Fruit fly (Drosophila melanogaster) whole organism, embryonic: ENCODE measurements around the gene Fbp1.

ENCODE experiments used
- Blimp-1 ChIP-seq: fragments of 200-800 bp; sonication (Bioruptor generic); optimal IDR thresholded peaks from 3 replicates; lab custom pipeline; 2018; ENCODE audit warnings: missing biosample characterization, missing genetic modification characterization, mild to moderate bottlenecking, moderate library complexity, missing genetic modification reagents
- CG10979 ChIP-seq: fragments of 200-800 bp; sonication (Bioruptor generic); optimal IDR thresholded peaks from 2 replicates; lab custom pipeline; 2018; ENCODE audit warnings: missing biosample characterization, mild to moderate bottlenecking, missing genetic modification characterization, moderate library complexity
- CG13296 ChIP-seq: fragments of 200-800 bp; sonication (Bioruptor generic); optimal IDR thresholded peaks from 3 replicates; lab custom pipeline; 2018; ENCODE audit warnings: missing biosample characterization, mild to moderate bottlenecking, missing genetic modification characterization
- CG13894 ChIP-seq: fragments of 200-800 bp; sonication (Bioruptor generic); optimal IDR thresholded peaks from 3 replicates; lab custom pipeline; 2018; ENCODE audit warnings: missing biosample characterization, mild to moderate bottlenecking, missing genetic modification characterization, moderate library complexity
- CG14710 ChIP-seq: fragments of 200-800 bp; sonication (Bioruptor generic); optimal IDR thresholded peaks from 3 replicates; lab custom pipeline; 2019; ENCODE audit warnings: missing biosample characterization, mild to moderate bottlenecking, missing genetic modification characterization, moderate library complexity
- CG15011 ChIP-seq: fragments of 200-800 bp; sonication (Bioruptor generic); optimal IDR thresholded peaks from 3 replicates; lab custom pipeline; 2018; ENCODE audit warnings: missing biosample characterization, mild to moderate bottlenecking, missing genetic modification characterization
- CG1602 ChIP-seq: fragments of 200-800 bp; sonication (Bioruptor generic); optimal IDR thresholded peaks from 3 replicates; lab custom pipeline; 2016; ENCODE audit warnings: missing biosample characterization, missing genetic modification characterization
- CG1603 ChIP-seq: fragments of 200-800 bp; sonication (Bioruptor generic); optimal IDR thresholded peaks from 2 replicates; lab custom pipeline; 2019; ENCODE audit warnings: missing biosample characterization, mild to moderate bottlenecking, missing genetic modification characterization, moderate library complexity
- CG16815 ChIP-seq: fragments of 200-800 bp; sonication (Bioruptor generic); optimal IDR thresholded peaks from 3 replicates; lab custom pipeline; 2017; ENCODE audit warnings: missing biosample characterization, mild to moderate bottlenecking, missing genetic modification characterization
- CG17328 ChIP-seq: fragments of 200-800 bp; sonication (Bioruptor generic); IDR thresholded peaks from 2 replicates; pipeline ENCODE4 v1.3.6; 2022; ENCODE audit warnings: missing biosample characterization, missing genetic modification characterization
- CG17829 ChIP-seq: fragments of 200-800 bp; optimal IDR thresholded peaks from 2 replicates; lab custom pipeline; 2019; ENCODE audit warnings: missing biosample characterization, mild to moderate bottlenecking, missing genetic modification characterization, moderate library complexity
- CG18262 ChIP-seq: fragments of 200-800 bp; optimal IDR thresholded peaks from 3 replicates; lab custom pipeline; 2019; ENCODE audit warnings: missing biosample characterization, mild to moderate bottlenecking, missing genetic modification characterization, moderate library complexity
- CG18619 ChIP-seq: fragments of 200-800 bp; sonication (Bioruptor generic); optimal IDR thresholded peaks from 3 replicates; lab custom pipeline; 2017; ENCODE audit warnings: missing biosample characterization, mild to moderate bottlenecking, missing genetic modification characterization
- CG2199 ChIP-seq: fragments of 200-800 bp; sonication (Bioruptor generic); IDR thresholded peaks from 3 replicates; pipeline ENCODE4 v1.3.6; 2022; ENCODE audit warnings: missing biosample characterization, missing genetic modification characterization
- CG31441 ChIP-seq: fragments of 200-800 bp; sonication (Bioruptor generic); IDR thresholded peaks from 2 replicates; pipeline ENCODE4 v1.3.6; 2022; ENCODE audit warnings: missing biosample characterization, missing genetic modification characterization
- CG4424 ChIP-seq: fragments of 200-800 bp; sonication (Bioruptor generic); optimal IDR thresholded peaks from 3 replicates; lab custom pipeline; 2016; ENCODE audit warnings: missing biosample characterization, missing genetic modification characterization
- CG5245 ChIP-seq: fragments of 200-800 bp; sonication (Bioruptor generic); optimal IDR thresholded peaks from 3 replicates; lab custom pipeline; 2016; ENCODE audit warnings: missing biosample characterization, missing genetic modification characterization
- CG6175 ChIP-seq: fragments of 200-800 bp; sonication (Bioruptor generic); IDR thresholded peaks from 3 replicates; pipeline ENCODE4 v1.3.6; 2022; ENCODE audit warnings: missing biosample characterization, missing genetic modification characterization
- CG7839 ChIP-seq: fragments of 200-800 bp; sonication (Bioruptor generic); optimal IDR thresholded peaks from 3 replicates; lab custom pipeline; 2018; ENCODE audit warnings: missing biosample characterization, mild to moderate bottlenecking, missing genetic modification characterization, moderate library complexity
- CG7987 ChIP-seq: fragments of 200-800 bp; sonication (Bioruptor generic); optimal IDR thresholded peaks from 2 replicates; lab custom pipeline; 2018; ENCODE audit warnings: missing biosample characterization, mild to moderate bottlenecking, missing genetic modification characterization, moderate library complexity
- CG9609 ChIP-seq: fragments of 200-800 bp; sonication (Bioruptor generic); optimal IDR thresholded peaks from 3 replicates; lab custom pipeline; 2016; ENCODE audit warnings: missing biosample characterization, missing genetic modification characterization
- CG9727 ChIP-seq: fragments of 200-800 bp; sonication (Bioruptor generic); optimal IDR thresholded peaks from 3 replicates; lab custom pipeline; 2017; ENCODE audit warnings: missing biosample characterization, mild to moderate bottlenecking, missing genetic modification characterization
- CTCF ChIP-seq: fragments of 200-800 bp; sonication (Bioruptor generic); optimal IDR thresholded peaks from 2 replicates; lab custom pipeline; 2017; ENCODE audit warnings: missing biosample characterization, mild to moderate bottlenecking, missing genetic modification characterization, moderate library complexity
- D ChIP-seq, 2 experiments: fragments of 200-800 bp in 1 of 2; fragments of >200 bp in 1 of 2; sonication (Bioruptor generic) in 1 of 2; optimal IDR thresholded peaks; 2 replicates in 1 of 2; 3 replicates in 1 of 2; lab custom pipeline; 2017; ENCODE audit warnings: mild to moderate bottlenecking in 1 of 2, missing biosample characterization in 1 of 2, missing genetic modification characterization in 1 of 2, missing genetic modification reagents in 1 of 2
- Elba2 ChIP-seq: fragments of 200-800 bp; sonication (Bioruptor generic); optimal IDR thresholded peaks from 3 replicates; lab custom pipeline; 2016; ENCODE audit warnings: missing biosample characterization, missing genetic modification characterization
- Ets65A ChIP-seq: fragments of 200-800 bp; sonication (Bioruptor generic); peaks from one replicate; lab custom pipeline; 2016; ENCODE audit warnings: missing biosample characterization, missing genetic modification characterization
- GATAe ChIP-seq: fragments of 200-800 bp; sonication (Bioruptor generic); conservative IDR thresholded peaks from 2 replicates; pipeline ENCODE4 v1.3.6; 2022; ENCODE audit warnings: missing biosample characterization, missing genetic modification characterization
- HLH4C ChIP-seq: fragments of 200-800 bp; sonication (Bioruptor generic); IDR thresholded peaks from 3 replicates; pipeline ENCODE4 v1.3.6; 2022; ENCODE audit warnings: missing biosample characterization, missing genetic modification characterization; ENCODE audit not compliant: partially characterized antibody
- Hr3 ChIP-seq: fragments of 200-800 bp; sonication (Bioruptor generic); optimal IDR thresholded peaks from 3 replicates; lab custom pipeline; 2016; ENCODE audit warnings: missing biosample characterization, missing genetic modification characterization
- MBD-R2 ChIP-seq: fragments of 200-800 bp; sonication (Bioruptor generic); IDR thresholded peaks from 2 replicates; pipeline ENCODE4 v1.3.6; 2022; ENCODE audit warnings: missing biosample characterization, missing genetic modification characterization
- Sin3A ChIP-seq: fragments of >200 bp; optimal IDR thresholded peaks from 2 replicates; lab custom pipeline; 2018
- Spps ChIP-seq: fragments of 200-800 bp; sonication (Bioruptor generic); optimal IDR thresholded peaks from 2 replicates; lab custom pipeline; 2018; ENCODE audit warnings: missing biosample characterization, mild to moderate bottlenecking, missing genetic modification characterization
- Xbp1 ChIP-seq: fragments of 200-800 bp; sonication (Bioruptor generic); optimal IDR thresholded peaks from 3 replicates; lab custom pipeline; 2016; ENCODE audit warnings: missing biosample characterization, mild to moderate bottlenecking, missing genetic modification characterization
- chinmo ChIP-seq: fragments of 200-800 bp; sonication (Bioruptor generic); IDR thresholded peaks from 4 replicates; pipeline ENCODE4 v1.3.6; 2022; ENCODE audit warnings: missing biosample characterization, missing genetic modification characterization; ENCODE audit not compliant: partially characterized antibody
- ci ChIP-seq: fragments of 200-800 bp; sonication (Bioruptor generic); IDR thresholded peaks from 3 replicates; pipeline ENCODE4 v1.3.6; 2022; ENCODE audit warnings: missing biosample characterization, missing genetic modification characterization
- danr ChIP-seq: fragments of 200-800 bp; sonication (Bioruptor generic); IDR thresholded peaks from 2 replicates; pipeline ENCODE4 v1.3.6; 2022; ENCODE audit warnings: missing biosample characterization, missing genetic modification characterization
- dpn ChIP-seq, 2 experiments: fragments of 200-800 bp; sonication (Bioruptor generic); optimal IDR thresholded peaks; 3 replicates each; lab custom pipeline; 2016; ENCODE audit warnings: missing biosample characterization in 2 of 2, missing genetic modification characterization in 2 of 2
- fd96Cb ChIP-seq: fragments of 200-800 bp; sonication (Bioruptor generic); optimal IDR thresholded peaks from 2 replicates; lab custom pipeline; 2018; ENCODE audit warnings: missing biosample characterization, mild to moderate bottlenecking, missing genetic modification characterization, moderate library complexity
- gsb-n ChIP-seq: fragments of 200-800 bp; sonication (Bioruptor generic); optimal IDR thresholded peaks from 3 replicates; lab custom pipeline; 2018; ENCODE audit warnings: missing biosample characterization, mild to moderate bottlenecking, missing genetic modification characterization
- hbn ChIP-seq: fragments of 200-800 bp; sonication (Bioruptor generic); IDR thresholded peaks from 2 replicates; pipeline ENCODE4 v1.3.6; 2022; ENCODE audit warnings: missing biosample characterization, missing genetic modification characterization; ENCODE audit not compliant: partially characterized antibody
- nmo ChIP-seq: fragments of 200-800 bp; sonication (Bioruptor generic); optimal IDR thresholded peaks from 2 replicates; lab custom pipeline; 2018; ENCODE audit warnings: missing biosample characterization, mild to moderate bottlenecking, missing genetic modification characterization, moderate library complexity
- phol ChIP-seq: fragments of 200-800 bp; sonication (Bioruptor generic); optimal IDR thresholded peaks from 3 replicates; lab custom pipeline; 2018; ENCODE audit warnings: missing biosample characterization, mild to moderate bottlenecking, missing genetic modification characterization, moderate library complexity
- pzg ChIP-seq: fragments of 200-800 bp; sonication (Bioruptor generic); optimal IDR thresholded peaks from 3 replicates; lab custom pipeline; 2018; ENCODE audit warnings: missing biosample characterization, mild to moderate bottlenecking, missing genetic modification characterization, moderate library complexity
- ro ChIP-seq: fragments of 200-800 bp; sonication (Bioruptor generic); IDR thresholded peaks from 2 replicates; pipeline ENCODE4 v1.3.6; 2022; ENCODE audit warnings: missing biosample characterization, missing genetic modification characterization
- sens ChIP-seq: fragments of 200-800 bp; sonication (Bioruptor generic); peaks from one replicate; lab custom pipeline; 2016; ENCODE audit warnings: missing biosample characterization, missing genetic modification characterization
- tup ChIP-seq: fragments of 200-800 bp; sonication (Bioruptor generic); optimal IDR thresholded peaks from 2 replicates; lab custom pipeline; 2016; ENCODE audit warnings: missing biosample characterization, mild to moderate bottlenecking, missing genetic modification characterization, moderate library complexity
- wor ChIP-seq: fragments of 200-800 bp; sonication (Bioruptor generic); IDR thresholded peaks from 2 replicates; pipeline ENCODE4 v1.3.6; 2022; ENCODE audit warnings: missing biosample characterization, missing genetic modification characterization
- zfh1 ChIP-seq: fragments of 200-800 bp; sonication (Bioruptor generic); IDR thresholded peaks from 3 replicates; pipeline ENCODE4 v1.3.6; 2022; ENCODE audit warnings: missing biosample characterization, missing genetic modification characterization

Gene Fbp1

DNA sequence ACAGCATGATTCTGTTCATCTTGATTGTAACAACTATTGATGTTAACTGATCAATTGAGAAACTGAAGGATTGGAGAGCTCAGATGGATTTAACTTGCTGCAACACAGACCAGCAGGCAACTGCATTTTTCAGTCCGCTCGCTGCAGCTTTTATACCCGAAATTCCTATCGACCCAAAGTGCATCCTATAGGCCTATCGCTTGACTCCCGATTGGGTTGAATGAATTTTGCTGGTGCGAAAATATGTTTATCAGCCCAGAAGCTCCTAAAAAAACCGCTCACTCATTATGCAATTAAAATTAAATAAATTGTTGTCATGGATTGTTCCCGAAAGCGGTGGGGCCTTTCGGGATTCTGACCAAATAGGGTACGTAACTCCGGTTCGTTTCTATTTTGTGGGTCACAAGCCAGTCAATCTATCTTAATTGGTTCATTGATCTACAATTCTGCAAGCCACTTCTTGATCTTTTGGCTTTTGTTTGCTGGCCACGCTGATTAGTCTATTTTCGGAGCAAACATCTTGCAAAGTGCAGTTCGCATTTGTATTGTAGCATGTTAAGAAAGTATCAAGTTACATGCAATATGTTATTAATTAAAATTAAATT is at the start of gene Fbp1:
TSS of gene Fbp1 (minus strand) at position 113 of the 605 bp plus-strand sequence.
- TF ChIP-seq CG18619 (GFP tag; lab: Kevin White, UChicago) (no peak), Ets65A (GFP tag; lab: Kevin White, UChicago) (no peak), MBD-R2 (GFP tag; lab: Robert Waterston, UW) (no peak), CG7987 (GFP tag; lab: Kevin White, UChicago) (no peak), wor (GFP tag; lab: Robert Waterston, UW) (no peak)

DNA sequence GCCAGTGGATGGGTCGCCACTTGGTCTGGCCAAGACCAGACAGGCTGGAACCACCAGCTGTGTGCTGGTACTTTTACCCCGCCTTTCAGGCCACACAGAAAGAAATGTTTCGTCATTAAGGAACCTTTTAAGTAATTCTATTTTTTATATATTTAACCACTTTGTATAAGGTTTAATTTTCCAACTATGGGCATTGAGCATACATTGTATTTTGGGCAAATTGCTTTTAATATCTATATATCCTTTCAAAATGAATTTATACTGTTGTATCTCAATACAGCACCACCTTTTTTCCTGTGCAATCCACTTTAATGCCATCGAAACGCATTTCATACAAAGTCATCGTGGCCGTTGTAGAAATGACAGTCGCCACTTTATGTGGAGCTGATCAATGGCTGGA is 48.5 kb upstream of the Fbp1 start:
- no peak for TF ChIP-seq Hr3
- TF ChIP-seq CG5245 (GFP tag; lab: Kevin White, UChicago), result no peak
- TF ChIP-seq pzg, result no peak
- TF ChIP-seq CG1603 (tag; lab: Kevin White, UChicago), result peak; percentile 19
- TF ChIP-seq danr (GFP tag; lab: Robert Waterston, UW), result no peak
- TF ChIP-seq CTCF (GFP tag; lab: Kevin White, UChicago), result no peak
- no peak for TF ChIP-seq hbn (GFP tag; lab: Robert Waterston, UW)
- peak; percentile 18 for TF ChIP-seq gsb-n (tag; lab: Kevin White, UChicago)
- TF ChIP-seq phol (tag; lab: Kevin White, UChicago), result peak; percentile 62
- TF ChIP-seq Ets65A (GFP tag; lab: Kevin White, UChicago), result peak; percentile 62
- TF ChIP-seq CG13894 (tag; lab: Kevin White, UChicago), result no peak
- TF ChIP-seq wor (GFP tag; lab: Robert Waterston, UW), result no peak
- TF ChIP-seq CG16815 (GFP tag; lab: Kevin White, UChicago), result peak; percentile 3
- TF ChIP-seq CG17328 (GFP tag; lab: Robert Waterston, UW), result no peak
- TF ChIP-seq ro (GFP tag; lab: Robert Waterston, UW), result no peak
- no peak for TF ChIP-seq GATAe
- TF ChIP-seq Spps (tag; lab: Kevin White, UChicago), result peak; percentile 10
- no peak for TF ChIP-seq CG9609 (GFP tag; lab: Kevin White, UChicago)
- TF ChIP-seq D (optimal IDR thresholded peaks at IDR 0.05; lab: Kevin White, UChicago), result no peak
- TF ChIP-seq D (GFP tag; optimal IDR thresholded peaks at IDR 0.05; lab: Kevin White, UChicago), result peak; percentile 54
- TF ChIP-seq CG15011 (GFP tag; lab: Kevin White, UChicago), result peak; percentile 5
- TF ChIP-seq CG4424, result peak; percentile 13
- TF ChIP-seq CG31441, result peak; percentile 38; the same call in 1 of the 2 replicates
- TF ChIP-seq CG6175 (GFP tag; lab: Robert Waterston, UW), result no peak
- no peak for TF ChIP-seq chinmo (GFP tag; lab: Robert Waterston, UW)
- TF ChIP-seq tup (GFP tag; lab: Kevin White, UChicago), result no peak
- peak; percentile 12 for TF ChIP-seq nmo (GFP tag; lab: Kevin White, UChicago)
- TF ChIP-seq Xbp1, result peak; percentile 3
- no peak for TF ChIP-seq HLH4C (GFP tag; lab: Robert Waterston, UW)
- 0 out of 3 replicates have a peak, but pooled peaks have one; percentile 25 for TF ChIP-seq ci (GFP tag; lab: Robert Waterston, UW)
- no peak for TF ChIP-seq CG1602
- TF ChIP-seq CG13296 (GFP tag; lab: Kevin White, UChicago), result no peak
- 0 out of 3 replicates have a peak, but pooled peaks have one; percentile 19 for TF ChIP-seq zfh1 (GFP tag; lab: Robert Waterston, UW)
- peak; percentile 61 for TF ChIP-seq Blimp-1 (GFP tag; lab: Kevin White, UChicago)
- no peak for TF ChIP-seq Sin3A
- peak; percentile 54 for TF ChIP-seq CG14710 (tag; lab: Kevin White, UChicago)
- no peak for TF ChIP-seq CG2199
- TF ChIP-seq fd96Cb (tag; lab: Kevin White, UChicago), result peak; percentile 56
- TF ChIP-seq CG17829 (tag; lab: Kevin White, UChicago), result peak; percentile 8
- TF ChIP-seq CG7839, result peak; percentile 41
- peak; percentile 70 for TF ChIP-seq CG10979 (tag; lab: Kevin White, UChicago)
- peak; percentile 5 for TF ChIP-seq CG9727 (GFP tag; lab: Kevin White, UChicago)
- no peak for TF ChIP-seq dpn (GFP tag; optimal IDR thresholded peaks at IDR 0.05; lab: Kevin White, UChicago)
- peak; percentile 62 for TF ChIP-seq CG18262 (tag; lab: Kevin White, UChicago)
- no peak for TF ChIP-seq Elba2 (GFP tag; lab: Kevin White, UChicago)
- peak; percentile 75 for TF ChIP-seq sens (GFP tag; lab: Kevin White, UChicago)
